Worm (Caenorhabditis elegans) whole organism, L2 larva: Measurements from ENCODE around the gene Y43F8B.14.

Source experiments
- F13H6.1 ChIP-seq: sonication (generic microtip); optimal IDR thresholded peaks from 2 replicates; lab custom pipeline; 2016; ENCODE audit warnings: missing genetic modification characterization, missing compliant biosample characterization
- R02D3.7 ChIP-seq: fragments of 150-350 bp; optimal IDR thresholded peaks from 2 replicates; lab custom pipeline; 2014; ENCODE audit warnings: missing biosample characterization, missing genetic modification characterization
- Y55F3AM.14 ChIP-seq: fragments of 200-800 bp; sonication (Bioruptor generic); optimal IDR thresholded peaks from 2 replicates; lab custom pipeline; 2018; ENCODE audit warnings: mild to moderate bottlenecking, missing genetic modification characterization, missing compliant biosample characterization
- ZK546.5 ChIP-seq: sonication (generic microtip); optimal IDR thresholded peaks from 2 replicates; lab custom pipeline; 2017; ENCODE audit warnings: missing biosample characterization, missing genetic modification characterization
- alr-1 ChIP-seq: fragments of 150-350 bp; optimal IDR thresholded peaks from 2 replicates; lab custom pipeline; 2014; ENCODE audit warnings: missing biosample characterization, missing genetic modification characterization
- ama-1 ChIP-seq: fragments of 150-350 bp; optimal IDR thresholded peaks from 2 replicates; lab custom pipeline; 2018; ENCODE audit warnings: inconsistent platforms
- blmp-1 ChIP-seq: sonication (generic microtip); optimal IDR thresholded peaks from 2 replicates; lab custom pipeline; 2017; ENCODE audit warnings: missing genetic modification characterization, mild to moderate bottlenecking, missing compliant biosample characterization, antibody characterized with exemption, moderate library complexity; ENCODE audit not compliant: insufficient read depth
- ceh-16 ChIP-seq: fragments of 150-350 bp; optimal IDR thresholded peaks from 2 replicates; lab custom pipeline; 2014; ENCODE audit warnings: missing biosample characterization, missing genetic modification characterization
- ceh-82 ChIP-seq: fragments of 150-350 bp; optimal IDR thresholded peaks from 2 replicates; lab custom pipeline; 2014; ENCODE audit warnings: missing biosample characterization, missing genetic modification characterization
- crh-2 ChIP-seq: sonication (generic microtip); optimal IDR thresholded peaks from 2 replicates; lab custom pipeline; 2017; ENCODE audit warnings: missing biosample characterization, missing genetic modification characterization
- dmd-4 ChIP-seq: sonication (generic microtip); optimal IDR thresholded peaks from 2 replicates; lab custom pipeline; 2017; ENCODE audit warnings: missing biosample characterization, missing genetic modification characterization
- egl-27 ChIP-seq: sonication (generic microtip); optimal IDR thresholded peaks from 3 replicates; lab custom pipeline; 2017; ENCODE audit warnings: missing biosample characterization, missing genetic modification reagents, missing genetic modification characterization
- elt-1 ChIP-seq: fragments of 150-350 bp; optimal IDR thresholded peaks from 2 replicates; lab custom pipeline; 2014; ENCODE audit warnings: missing biosample characterization, missing genetic modification characterization
- fos-1 ChIP-seq: fragments of 150-350 bp; optimal IDR thresholded peaks from 2 replicates; lab custom pipeline; 2014; ENCODE audit warnings: missing biosample characterization, missing genetic modification characterization
- gmeb-1 ChIP-seq: fragments of 150-350 bp; optimal IDR thresholded peaks from 2 replicates; lab custom pipeline; 2014; ENCODE audit warnings: missing biosample characterization, missing genetic modification characterization
- lin-11 ChIP-seq: fragments of 150-350 bp; sonication (generic microtip); optimal IDR thresholded peaks from 2 replicates; lab custom pipeline; 2014; ENCODE audit warnings: missing biosample characterization, missing genetic modification characterization, inconsistent platforms, mixed read lengths
- lin-13 ChIP-seq: fragments of 150-350 bp; optimal IDR thresholded peaks from 2 replicates; lab custom pipeline; 2014; ENCODE audit warnings: missing biosample characterization, missing genetic modification reagents, missing genetic modification characterization
- lin-39 ChIP-seq: fragments of 150-350 bp; optimal IDR thresholded peaks from 2 replicates; lab custom pipeline; 2014; ENCODE audit warnings: missing biosample characterization, missing genetic modification reagents, missing genetic modification characterization
- lsy-2 ChIP-seq, 2 experiments: fragments of 150-350 bp in 1 of 2; sonication (generic microtip) in 1 of 2; optimal IDR thresholded peaks; 2 replicates each; lab custom pipeline; 2014 to 2017; ENCODE audit warnings: missing biosample characterization in 2 of 2, missing genetic modification characterization in 2 of 2
- mbf-1 ChIP-seq: sonication (generic microtip); optimal IDR thresholded peaks from 2 replicates; lab custom pipeline; 2017; ENCODE audit warnings: missing biosample characterization, missing genetic modification characterization
- mdl-1 ChIP-seq, 2 experiments: fragments of 150-350 bp in 1 of 2; sonication (generic microtip) in 1 of 2; optimal IDR thresholded peaks; 2 replicates each; lab custom pipeline; 2017; ENCODE audit warnings: missing biosample characterization in 2 of 2, missing genetic modification characterization in 2 of 2
- nhr-10 ChIP-seq: sonication (generic microtip); optimal IDR thresholded peaks from 2 replicates; lab custom pipeline; 2017; ENCODE audit warnings: missing biosample characterization, missing genetic modification characterization
- nhr-11 ChIP-seq: fragments of 150-350 bp; optimal IDR thresholded peaks from 2 replicates; lab custom pipeline; 2014; ENCODE audit warnings: missing biosample characterization, missing genetic modification characterization
- nhr-12 ChIP-seq: fragments of 150-350 bp; optimal IDR thresholded peaks from 2 replicates; lab custom pipeline; 2014; ENCODE audit warnings: missing biosample characterization, missing genetic modification characterization
- nhr-21 ChIP-seq: fragments of 150-350 bp; optimal IDR thresholded peaks from 2 replicates; lab custom pipeline; 2014; ENCODE audit warnings: missing biosample characterization, missing genetic modification characterization
- nhr-23 ChIP-seq: fragments of 150-350 bp; optimal IDR thresholded peaks from 2 replicates; lab custom pipeline; 2014; ENCODE audit warnings: missing biosample characterization, missing genetic modification reagents, missing genetic modification characterization
- peb-1 ChIP-seq: fragments of 150-350 bp; optimal IDR thresholded peaks from 2 replicates; lab custom pipeline; 2014; ENCODE audit warnings: missing biosample characterization, missing genetic modification characterization
- sem-4 ChIP-seq: fragments of 150-350 bp; optimal IDR thresholded peaks from 2 replicates; lab custom pipeline; 2014; ENCODE audit warnings: missing biosample characterization, missing genetic modification reagents, missing genetic modification characterization
- skn-1 ChIP-seq: sonication (generic microtip); optimal IDR thresholded peaks from 2 replicates; lab custom pipeline; 2017; ENCODE audit warnings: missing biosample characterization, missing genetic modification characterization
- sma-3 ChIP-seq: sonication (generic microtip); optimal IDR thresholded peaks from 2 replicates; lab custom pipeline; 2016; ENCODE audit warnings: missing genetic modification reagents, missing genetic modification characterization, missing compliant biosample characterization
- unc-39 ChIP-seq: fragments of 150-350 bp; optimal IDR thresholded peaks from 2 replicates; lab custom pipeline; 2014; ENCODE audit warnings: missing biosample characterization, missing genetic modification characterization
- unc-55 ChIP-seq: fragments of 150-350 bp; sonication (generic microtip); optimal IDR thresholded peaks from 3 replicates; lab custom pipeline; 2014; ENCODE audit warnings: missing biosample characterization, missing genetic modification reagents, missing genetic modification characterization
- unc-62 ChIP-seq: fragments of 150-350 bp; optimal IDR thresholded peaks from 2 replicates; lab custom pipeline; 2014; ENCODE audit warnings: missing biosample characterization, missing genetic modification reagents, missing genetic modification characterization
- zag-1 ChIP-seq: fragments of 150-350 bp; optimal IDR thresholded peaks from 2 replicates; lab custom pipeline; 2014; ENCODE audit warnings: missing biosample characterization, missing genetic modification characterization
- ztf-1 ChIP-seq: fragments of 200-800 bp; sonication (Bioruptor generic); conservative IDR thresholded peaks from 2 replicates; pipeline ENCODE4 v1.3.6; 2022; ENCODE audit warnings: missing genetic modification characterization, missing compliant biosample characterization
- ztf-4 ChIP-seq: fragments of 150-350 bp; optimal IDR thresholded peaks from 2 replicates; lab custom pipeline; 2014; ENCODE audit warnings: missing biosample characterization, missing genetic modification characterization

The Y43F8B.14 gene

ce11 chrV:19470385-19470784 lies 14.6 kb upstream of the Y43F8B.14 start, which contains the start of gene Y43F8B.11:
Gene Y43F8B.11, plus strand, starts transcription at chrV:19470685.
- no peak for TF ChIP-seq nhr-10 (tag; lab: Kevin White, UChicago)
- TF ChIP-seq elt-1 (tag; lab: Kevin White, UChicago): no peak

DNA sequence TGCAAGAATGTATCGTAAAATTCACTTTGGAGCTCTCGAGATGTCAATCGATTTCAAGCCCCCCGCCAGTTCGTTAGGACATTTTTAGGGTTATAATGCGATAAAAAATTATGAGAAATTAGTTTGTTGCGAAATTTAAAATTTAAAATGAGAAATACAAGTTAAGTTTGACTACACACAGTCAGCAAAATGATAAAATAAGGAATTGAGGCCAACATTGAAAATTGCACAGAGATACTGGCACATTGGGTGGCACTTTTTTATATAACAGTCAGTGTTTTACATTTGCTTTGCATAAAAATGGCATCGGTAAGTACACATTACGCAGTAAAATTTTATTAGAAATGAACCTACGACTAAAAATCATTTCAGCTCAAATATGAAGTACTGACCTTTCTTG lies 12.3 kb upstream of the Y43F8B.14 start, which contains the start of gene Y43F8B.12:
Gene Y43F8B.12, plus strand, starts transcription at position 301 of the 400 bp plus-strand sequence.
- TF ChIP-seq ama-1: no peak
- TF ChIP-seq ztf-4 (tag; lab: Kevin White, UChicago): no peak
- TF ChIP-seq blmp-1: no peak
- no peak for TF ChIP-seq nhr-23 (tag; lab: Kevin White, UChicago)
- no peak for TF ChIP-seq lsy-2 (tag; optimal IDR thresholded peaks at IDR 0.05; lab: Kevin White, UChicago)
- no peak for TF ChIP-seq nhr-10 (tag; lab: Kevin White, UChicago)
- no peak for TF ChIP-seq unc-39 (tag; lab: Kevin White, UChicago)
- TF ChIP-seq fos-1 (tag; lab: Kevin White, UChicago): no peak
- TF ChIP-seq peb-1 (tag; lab: Kevin White, UChicago): no peak
- TF ChIP-seq lin-39 (tag; lab: Kevin White, UChicago): no peak
- no peak for TF ChIP-seq unc-62 (GFP tag; lab: Kevin White, UChicago)
- TF ChIP-seq mbf-1 (tag; lab: Kevin White, UChicago): no peak
- TF ChIP-seq sma-3 (GFP tag; lab: Kevin White, UChicago): no peak
- no peak for TF ChIP-seq sem-4 (tag; lab: Kevin White, UChicago)
- TF ChIP-seq lin-13 (GFP tag; lab: Kevin White, UChicago): no peak
- TF ChIP-seq mdl-1 (tag; optimal IDR thresholded peaks at IDR 0.05; lab: Kevin White, UChicago): no peak
- no peak for TF ChIP-seq F13H6.1 (tag; lab: Kevin White, UChicago)
- no peak for TF ChIP-seq alr-1 (tag; lab: Kevin White, UChicago)
- TF ChIP-seq, all 48 proteins: peak for 0

- TF ChIP-seq gmeb-1 (tag; lab: Kevin White, UChicago) (peak; percentile 2), mbf-1 (tag; lab: Kevin White, UChicago) (no peak), crh-2 (tag; lab: Kevin White, UChicago) (peak; percentile 14), unc-55 (no peak), ceh-16 (tag; lab: Kevin White, UChicago) (no peak), blmp-1 (no peak), nhr-11 (no peak), fos-1 (tag; lab: Kevin White, UChicago) (peak; percentile 92), sem-4 (tag; lab: Kevin White, UChicago) (no peak), ztf-1 (GFP tag; lab: Robert Waterston, UW) (no peak), alr-1 (tag; lab: Kevin White, UChicago) (no peak), ceh-82 (tag; lab: Kevin White, UChicago) (no peak)
- TF ChIP-seq, all 48 proteins: peak for 3
These were observed 11.8 kb upstream of the Y43F8B.14 start, which contains the start of gene Y43F8B.23 for ce11 chrV:19467574-19467973. Gene Y43F8B.23, minus strand, starts transcription at chrV:19467648.

- TF ChIP-seq fos-1 (tag; lab: Kevin White, UChicago) (no peak), nhr-10 (tag; lab: Kevin White, UChicago) (no peak), sma-3 (GFP tag; lab: Kevin White, UChicago) (no peak), Y55F3AM.14 (GFP tag; lab: Kevin White, UChicago) (no peak), skn-1 (tag; lab: Kevin White, UChicago) (no peak), nhr-12 (tag; lab: Kevin White, UChicago) (no peak), unc-55 (no peak), unc-62 (GFP tag; lab: Kevin White, UChicago) (no peak), ZK546.5 (no peak), egl-27 (no peak), ama-1 (no peak)
These were observed 6.8 kb upstream of the Y43F8B.14 start, which contains the start of gene Y43F8B.25 for ce11 chrV:19462612-19463011. Gene Y43F8B.25, plus strand, starts transcription at chrV:19462912.

DNA sequence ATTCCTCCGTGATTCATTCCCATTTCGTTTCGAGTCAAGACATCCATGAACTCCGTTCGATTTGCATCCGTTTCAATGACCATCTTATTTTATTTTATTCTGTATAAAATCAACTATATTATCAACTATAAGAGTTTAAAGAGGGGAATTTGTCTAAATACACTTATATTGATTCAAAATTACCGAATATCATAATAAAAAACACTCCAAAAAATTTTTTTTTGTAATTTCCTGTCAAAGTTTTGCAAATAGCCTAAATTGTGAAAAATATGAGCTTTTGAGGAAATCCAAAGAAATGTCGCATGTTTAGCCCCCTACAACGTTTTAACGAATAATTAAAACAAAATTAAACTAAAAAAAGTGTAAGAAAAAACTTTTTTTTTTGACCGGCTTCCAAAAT lies 6.2 kb upstream of the Y43F8B.14 start, which contains the start of gene Y43F8B.15:
Gene Y43F8B.15, minus strand, starts transcription at position 101 of the 400 bp plus-strand sequence.
- no peak for TF ChIP-seq R02D3.7
- TF ChIP-seq unc-39 (tag; lab: Kevin White, UChicago): no peak
- TF ChIP-seq lin-39 (tag; lab: Kevin White, UChicago): no peak
- no peak for TF ChIP-seq zag-1
- TF ChIP-seq dmd-4 (tag; lab: Kevin White, UChicago): no peak
- no peak for TF ChIP-seq alr-1 (tag; lab: Kevin White, UChicago)
- no peak for TF ChIP-seq egl-27
- TF ChIP-seq lin-13 (GFP tag; lab: Kevin White, UChicago): no peak
- no peak for TF ChIP-seq lsy-2 (tag; optimal IDR thresholded peaks at IDR 0.05; lab: Kevin White, UChicago)
- TF ChIP-seq F13H6.1 (tag; lab: Kevin White, UChicago): no peak
- TF ChIP-seq nhr-21 (tag; lab: Kevin White, UChicago): no peak
- TF ChIP-seq lin-11 (tag; lab: Kevin White, UChicago): no peak
- TF ChIP-seq nhr-12 (tag; lab: Kevin White, UChicago): no peak
- TF ChIP-seq nhr-23 (tag; lab: Kevin White, UChicago): no peak
- TF ChIP-seq nhr-11: no peak
- TF ChIP-seq, all 48 proteins: peak for 0
